Fruit fly (Drosophila melanogaster): ENCODE results near the gene CG11617.

dm6 chr2L:175727-176126 lies 31.4 kb downstream of the CG11617 start:
- no peak for TF ChIP-seq pan (optimal IDR thresholded peaks at IDR 0.05)
- TF ChIP-seq sv (GFP tag; optimal IDR thresholded peaks at IDR 0.05): no peak
- TF ChIP-seq Hr83 (GFP tag; optimal IDR thresholded peaks at IDR 0.05; ENCODE audit: poor library complexity, severe bottlenecking): no peak
- TF ChIP-seq CrebA (GFP tag; optimal IDR thresholded peaks at IDR 0.05; ENCODE audit: borderline replicate concordance): no peak
- TF ChIP-seq GATAd (GFP tag; optimal IDR thresholded peaks at IDR 0.05): no peak
- TF ChIP-seq usp (GFP tag; optimal IDR thresholded peaks at IDR 0.05): no peak
- no peak for TF ChIP-seq woc (GFP tag; optimal IDR thresholded peaks at IDR 0.05)
- no peak for TF ChIP-seq fru (GFP tag; optimal IDR thresholded peaks at IDR 0.05)
